Fruit fly (Drosophila melanogaster) whole organism, wandering third instar larva: ENCODE data around the gene RpL9.

ENCODE experiments used
- Abd-B ChIP-seq: fragments of >200 bp; optimal IDR thresholded peaks from 2 replicates; lab custom pipeline; 2017; ENCODE audit warnings: missing biosample characterization, missing genetic modification characterization
- CG32264 ChIP-seq: fragments of 200-800 bp; sonication (Bioruptor generic); optimal IDR thresholded peaks from 2 replicates; lab custom pipeline; 2016; ENCODE audit warnings: missing biosample characterization, missing genetic modification characterization
- CG9705 ChIP-seq: fragments of 200-800 bp; sonication (Bioruptor generic); optimal IDR thresholded peaks from 2 replicates; lab custom pipeline; 2018; ENCODE audit warnings: missing biosample characterization, mild to moderate bottlenecking, missing genetic modification characterization
- CrebA ChIP-seq: fragments of 200-800 bp; sonication (Bioruptor generic); optimal IDR thresholded peaks from 2 replicates; lab custom pipeline; 2016; ENCODE audit warnings: missing biosample characterization, mild to moderate bottlenecking, missing genetic modification characterization, borderline replicate concordance
- Dfd ChIP-seq: fragments of >200 bp; optimal IDR thresholded peaks from 2 replicates; lab custom pipeline; 2017; ENCODE audit warnings: missing biosample characterization, missing genetic modification characterization
- Dif ChIP-seq: fragments of 200-275, 200-300 bp; sonication (Bioruptor generic); optimal IDR thresholded peaks from 2 replicates; lab custom pipeline; 2018; ENCODE audit warnings: missing biosample characterization, missing genetic modification characterization; ENCODE audit not compliant: partially characterized antibody
- GATAd ChIP-seq: sonication (Bioruptor generic); optimal IDR thresholded peaks from 2 replicates; lab custom pipeline; 2016; ENCODE audit warnings: missing biosample characterization, missing genetic modification characterization
- HLH106 ChIP-seq: fragments of 200-800 bp; optimal IDR thresholded peaks from 3 replicates; lab custom pipeline; 2019; ENCODE audit warnings: missing biosample characterization, mild to moderate bottlenecking, missing genetic modification characterization, moderate library complexity
- Hnf4 ChIP-seq: fragments of 200-800 bp; sonication (Bioruptor generic); optimal IDR thresholded peaks from 2 replicates; lab custom pipeline; 2016; ENCODE audit warnings: missing biosample characterization, mild to moderate bottlenecking, missing genetic modification characterization
- Hr78 ChIP-seq: fragments of >200 bp; optimal IDR thresholded peaks from 2 replicates; lab custom pipeline; 2017; ENCODE audit warnings: missing biosample characterization, missing genetic modification characterization
- Hr83 ChIP-seq: fragments of 200-300 bp; sonication (Bioruptor generic); optimal IDR thresholded peaks from 2 replicates; lab custom pipeline; 2016; ENCODE audit warnings: missing biosample characterization, mild to moderate bottlenecking, missing genetic modification characterization, moderate library complexity; ENCODE audit not compliant: poor library complexity, severe bottlenecking
- Jra ChIP-seq: sonication (Bioruptor generic); optimal IDR thresholded peaks from 2 replicates; lab custom pipeline; 2016; ENCODE audit warnings: missing biosample characterization, missing genetic modification characterization
- Mio ChIP-seq: sonication (Bioruptor generic); optimal IDR thresholded peaks from 2 replicates; lab custom pipeline; 2016; ENCODE audit warnings: missing biosample characterization, missing genetic modification characterization
- Myc ChIP-seq: fragments of >200 bp; optimal IDR thresholded peaks from 2 replicates; lab custom pipeline; 2017
- N ChIP-seq: fragments of >200 bp; optimal IDR thresholded peaks from 2 replicates; lab custom pipeline; 2018; ENCODE audit warnings: missing biosample characterization, missing external identifiers, missing genetic modification characterization
- OdsH ChIP-seq: fragments of 200-800 bp; sonication (Bioruptor generic); optimal IDR thresholded peaks from 2 replicates; lab custom pipeline; 2016; ENCODE audit warnings: missing biosample characterization, mild to moderate bottlenecking, missing genetic modification characterization
- Rel ChIP-seq, 2 experiments: fragments of 200-800 bp; sonication (Bioruptor generic) in 1 of 2; optimal IDR thresholded peaks; 2 replicates in 1 of 2; 3 replicates in 1 of 2; lab custom pipeline; 2016 to 2019; ENCODE audit warnings: mild to moderate bottlenecking in 2 of 2, missing biosample characterization in 2 of 2, missing genetic modification characterization in 2 of 2, moderate library complexity in 1 of 2
- Sp1 ChIP-seq: fragments of 200-800 bp; sonication (Bioruptor generic); optimal IDR thresholded peaks from 3 replicates; lab custom pipeline; 2019; ENCODE audit warnings: missing biosample characterization, mild to moderate bottlenecking, missing genetic modification characterization, moderate library complexity
- Vsx2 ChIP-seq: fragments of 200-300, 225-300 bp; sonication (Bioruptor generic); optimal IDR thresholded peaks from 2 replicates; lab custom pipeline; 2018; ENCODE audit warnings: missing biosample characterization, missing genetic modification characterization; ENCODE audit not compliant: partially characterized antibody
- br ChIP-seq: fragments of 200-800 bp; sonication (Bioruptor generic); optimal IDR thresholded peaks from 2 replicates; lab custom pipeline; 2016; ENCODE audit warnings: missing biosample characterization, missing genetic modification characterization
- brk ChIP-seq: fragments of 200-800 bp; sonication (Bioruptor generic); optimal IDR thresholded peaks from 2 replicates; lab custom pipeline; 2016; ENCODE audit warnings: missing biosample characterization, mild to moderate bottlenecking, missing genetic modification characterization
- dl ChIP-seq, 2 experiments: fragments of 175-275, 200-275 bp in 1 of 2; fragments of 200-275 bp in 1 of 2; sonication (Bioruptor generic); optimal IDR thresholded peaks; lab custom pipeline; 2018; ENCODE audit warnings: mild to moderate bottlenecking in 2 of 2, missing biosample characterization in 2 of 2, missing genetic modification characterization in 2 of 2, moderate library complexity in 2 of 2; ENCODE audit not compliant: partially characterized antibody in 2 of 2, insufficient read depth in 1 of 2
- dmrt93B ChIP-seq: fragments of 200-800 bp; sonication (Bioruptor generic); optimal IDR thresholded peaks from 2 replicates; lab custom pipeline; 2018; ENCODE audit warnings: missing biosample characterization, mild to moderate bottlenecking, missing genetic modification characterization
- dsf ChIP-seq: sonication (Bioruptor generic); optimal IDR thresholded peaks from 2 replicates; lab custom pipeline; 2016; ENCODE audit warnings: missing biosample characterization, missing genetic modification characterization, borderline replicate concordance
- ey ChIP-seq: fragments of 200-800 bp; sonication (Bioruptor generic); optimal IDR thresholded peaks from 2 replicates; lab custom pipeline; 2016; ENCODE audit warnings: missing biosample characterization, missing genetic modification characterization
- foxo ChIP-seq, 2 experiments: fragments of 200-800 bp; sonication (Bioruptor generic); optimal IDR thresholded peaks; 2 replicates in 1 of 2; 3 replicates in 1 of 2; lab custom pipeline; 2016 to 2017; ENCODE audit warnings: missing biosample characterization in 2 of 2, missing genetic modification characterization in 2 of 2
- fru ChIP-seq: fragments of 200-800 bp; sonication (Bioruptor generic); optimal IDR thresholded peaks from 3 replicates; lab custom pipeline; 2016; ENCODE audit warnings: missing biosample characterization, mild to moderate bottlenecking, missing genetic modification characterization
- h ChIP-seq: fragments of 200-800 bp; sonication (Bioruptor generic); optimal IDR thresholded peaks from 3 replicates; lab custom pipeline; 2016; ENCODE audit warnings: missing biosample characterization, mild to moderate bottlenecking, missing genetic modification characterization
- jim ChIP-seq: fragments of 175-275, 200-325 bp; sonication (Bioruptor generic); optimal IDR thresholded peaks from 2 replicates; lab custom pipeline; 2016; ENCODE audit warnings: missing biosample characterization, mild to moderate bottlenecking, missing genetic modification characterization
- lola ChIP-seq: fragments of >200 bp; optimal IDR thresholded peaks from 2 replicates; lab custom pipeline; 2017; ENCODE audit warnings: missing biosample characterization, missing genetic modification characterization
- pan ChIP-seq: fragments of >200 bp; optimal IDR thresholded peaks from 2 replicates; lab custom pipeline; 2017
- psq ChIP-seq: fragments of 200-800 bp; sonication (Bioruptor generic); optimal IDR thresholded peaks from 3 replicates; lab custom pipeline; 2017; ENCODE audit warnings: missing biosample characterization, mild to moderate bottlenecking, missing genetic modification characterization, moderate library complexity
- rgr ChIP-seq: fragments of 200-800 bp; sonication (Bioruptor generic); optimal IDR thresholded peaks from 3 replicates; lab custom pipeline; 2016; ENCODE audit warnings: missing biosample characterization, mild to moderate bottlenecking, missing genetic modification characterization
- sage ChIP-seq: fragments of 200-800 bp; sonication (Bioruptor generic); optimal IDR thresholded peaks from 2 replicates; lab custom pipeline; 2016; ENCODE audit warnings: missing biosample characterization, mild to moderate bottlenecking, missing genetic modification characterization
- sv ChIP-seq: fragments of 200-800 bp; sonication (Bioruptor generic); optimal IDR thresholded peaks from 3 replicates; lab custom pipeline; 2016; ENCODE audit warnings: missing biosample characterization, missing genetic modification characterization
- tai ChIP-seq: sonication (Bioruptor generic); optimal IDR thresholded peaks from 2 replicates; lab custom pipeline; 2016; ENCODE audit warnings: missing biosample characterization, missing genetic modification characterization
- usp ChIP-seq: fragments of >200 bp; optimal IDR thresholded peaks from 2 replicates; lab custom pipeline; 2017; ENCODE audit warnings: missing biosample characterization, missing genetic modification characterization
- woc ChIP-seq: sonication (Bioruptor generic); optimal IDR thresholded peaks from 2 replicates; lab custom pipeline; 2016; ENCODE audit warnings: missing biosample characterization, mild to moderate bottlenecking, missing genetic modification characterization

RpL9 gene

dm6 chr2L:11010999-11011398 is 7.0 kb upstream of the RpL9 start, which contains the start of the genes Art8 and dUTPase:
Art8 (minus strand) TSS chr2L:11011086.
dUTPase (plus strand) TSS chr2L:11011312.
- TF ChIP-seq Jra (GFP tag; lab: Kevin White, UChicago): peak; percentile 78
- TF ChIP-seq dmrt93B (GFP tag; lab: Kevin White, UChicago): no peak
- peak; percentile 69 for TF ChIP-seq psq
- peak; percentile 70 for TF ChIP-seq OdsH (GFP tag; lab: Kevin White, UChicago)
- TF ChIP-seq Mio (GFP tag; lab: Kevin White, UChicago): no peak
- no peak for TF ChIP-seq jim
- TF ChIP-seq Hr83 (GFP tag; lab: Kevin White, UChicago): no peak
- TF ChIP-seq Dfd (GFP tag; lab: Kevin White, UChicago): no peak
- peak; percentile 40 for TF ChIP-seq Myc
- TF ChIP-seq Abd-B (GFP tag; lab: Kevin White, UChicago): no peak
- TF ChIP-seq N (GFP tag; lab: Kevin White, UChicago): no peak
- TF ChIP-seq usp (GFP tag; lab: Kevin White, UChicago): no peak
- peak; percentile 56 for TF ChIP-seq fru (GFP tag; lab: Kevin White, UChicago)
- no peak for TF ChIP-seq Hr78 (GFP tag; lab: Kevin White, UChicago)
- TF ChIP-seq foxo (GFP tag; optimal IDR thresholded peaks at IDR 0.05; lab: Kevin White, UChicago): peak in 1 of 2 experiments; percentile 84
- no peak for TF ChIP-seq CG32264
- TF ChIP-seq lola (GFP tag; lab: Kevin White, UChicago): no peak
- TF ChIP-seq h (GFP tag; lab: Kevin White, UChicago): peak; percentile 76
- TF ChIP-seq tai (GFP tag; lab: Kevin White, UChicago): no peak
- no peak for TF ChIP-seq CrebA
- no peak for TF ChIP-seq Rel (GFP tag; optimal IDR thresholded peaks at IDR 0.05; lab: Kevin White, UChicago)
- TF ChIP-seq Rel (tag; optimal IDR thresholded peaks at IDR 0.05; lab: Kevin White, UChicago): peak; percentile 43
- TF ChIP-seq sage (GFP tag; lab: Kevin White, UChicago): peak; percentile 74
- peak; percentile 72 for TF ChIP-seq sv (GFP tag; lab: Kevin White, UChicago)
- TF ChIP-seq brk (GFP tag; lab: Kevin White, UChicago): no peak
- TF ChIP-seq rgr (GFP tag; lab: Kevin White, UChicago): peak; percentile 73
- TF ChIP-seq Hnf4 (GFP tag; lab: Kevin White, UChicago): peak; percentile 83
- TF ChIP-seq CG9705 (GFP tag; lab: Kevin White, UChicago): peak; percentile 24
- peak; percentile 79 for TF ChIP-seq dsf (GFP tag; lab: Kevin White, UChicago)
- TF ChIP-seq ey (GFP tag; lab: Kevin White, UChicago): peak; percentile 51
- peak; percentile 51 for TF ChIP-seq br (GFP tag; lab: Kevin White, UChicago)
- TF ChIP-seq pan (lab: Kevin White, UChicago): no peak
- no peak for TF ChIP-seq Dif (GFP tag; lab: Kevin White, UChicago)
- no peak for TF ChIP-seq dl (GFP tag; optimal IDR thresholded peaks at IDR 0.05; lab: Kevin White, UChicago; ENCODE audit: insufficient read depth in 1 of 2, partially characterized antibody in 2 of 2)
- no peak for TF ChIP-seq woc (GFP tag; lab: Kevin White, UChicago)
- no peak for TF ChIP-seq Vsx2 (GFP tag; lab: Kevin White, UChicago)
- no peak for TF ChIP-seq GATAd (GFP tag; lab: Kevin White, UChicago)
- peak; percentile 68 for TF ChIP-seq Sp1
- TF ChIP-seq HLH106 (tag; lab: Kevin White, UChicago): peak; percentile 68

dm6 chr2L:11004674-11005045 is 671 bp upstream of the RpL9 start, which contains the start of gene Nup154:
Nup154 (plus strand) TSS chr2L:11004820.
- TF ChIP-seq Vsx2 (GFP tag; lab: Kevin White, UChicago) (no peak), pan (lab: Kevin White, UChicago) (no peak), Abd-B (GFP tag; lab: Kevin White, UChicago) (no peak), sv (GFP tag; lab: Kevin White, UChicago) (no peak), dmrt93B (GFP tag; lab: Kevin White, UChicago) (no peak), usp (GFP tag; lab: Kevin White, UChicago) (no peak), Jra (GFP tag; lab: Kevin White, UChicago) (no peak), Myc (no peak), Hr83 (GFP tag; lab: Kevin White, UChicago) (no peak), rgr (GFP tag; lab: Kevin White, UChicago) (no peak), N (GFP tag; lab: Kevin White, UChicago) (no peak), Dfd (GFP tag; lab: Kevin White, UChicago) (no peak), woc (GFP tag; lab: Kevin White, UChicago) (no peak), OdsH (GFP tag; lab: Kevin White, UChicago) (no peak), Hr78 (GFP tag; lab: Kevin White, UChicago) (no peak), h (GFP tag; lab: Kevin White, UChicago) (no peak), tai (GFP tag; lab: Kevin White, UChicago) (no peak)
